Fruit fly (Drosophila melanogaster) whole organism, larva: ENCODE results near the gene Rev1.

Source experiments
- noc ChIP-seq: fragments of 200-800 bp; sonication (Bioruptor generic); optimal IDR thresholded peaks from 3 replicates; lab custom pipeline; 2019; ENCODE audit warnings: missing biosample characterization, mild to moderate bottlenecking, missing genetic modification characterization, moderate library complexity

Rev1 gene

DNA sequence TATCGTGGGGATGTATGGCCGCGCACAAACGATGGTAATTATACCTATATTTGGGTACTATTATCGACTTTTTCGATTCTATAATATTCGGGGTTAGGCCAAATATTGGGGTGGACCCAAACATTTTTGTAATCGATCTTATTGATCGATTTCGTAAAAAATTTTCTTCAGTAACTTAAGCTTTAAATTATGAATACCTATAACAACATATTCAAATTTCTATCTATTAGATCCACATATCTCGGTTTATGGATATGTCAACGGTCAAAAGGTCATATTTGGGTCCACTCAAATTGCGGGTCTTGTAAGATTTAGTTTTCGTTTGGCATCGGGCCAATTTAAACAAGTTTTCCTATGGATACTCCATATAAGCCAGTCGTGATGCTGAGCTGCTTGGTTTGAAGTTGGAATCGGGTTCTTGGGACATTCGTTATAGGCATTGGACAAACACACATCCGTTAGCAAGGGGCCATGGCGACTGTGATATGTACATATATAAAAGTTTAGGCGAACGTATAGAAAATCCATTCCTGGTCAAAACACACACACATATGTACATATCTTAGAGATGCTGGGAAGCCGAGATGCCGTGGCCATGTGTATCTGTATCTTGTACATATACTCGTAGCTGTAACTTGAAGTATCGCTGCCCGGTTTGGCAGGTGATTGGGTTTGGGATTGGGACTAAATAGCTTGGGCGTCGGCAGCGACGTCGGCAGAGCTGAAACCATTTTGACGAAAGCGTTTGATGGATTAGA is 46.2 kb downstream of the Rev1 start:
- TF ChIP-seq noc (tag; lab: Kevin White, UChicago) = peak; percentile 43

DNA sequence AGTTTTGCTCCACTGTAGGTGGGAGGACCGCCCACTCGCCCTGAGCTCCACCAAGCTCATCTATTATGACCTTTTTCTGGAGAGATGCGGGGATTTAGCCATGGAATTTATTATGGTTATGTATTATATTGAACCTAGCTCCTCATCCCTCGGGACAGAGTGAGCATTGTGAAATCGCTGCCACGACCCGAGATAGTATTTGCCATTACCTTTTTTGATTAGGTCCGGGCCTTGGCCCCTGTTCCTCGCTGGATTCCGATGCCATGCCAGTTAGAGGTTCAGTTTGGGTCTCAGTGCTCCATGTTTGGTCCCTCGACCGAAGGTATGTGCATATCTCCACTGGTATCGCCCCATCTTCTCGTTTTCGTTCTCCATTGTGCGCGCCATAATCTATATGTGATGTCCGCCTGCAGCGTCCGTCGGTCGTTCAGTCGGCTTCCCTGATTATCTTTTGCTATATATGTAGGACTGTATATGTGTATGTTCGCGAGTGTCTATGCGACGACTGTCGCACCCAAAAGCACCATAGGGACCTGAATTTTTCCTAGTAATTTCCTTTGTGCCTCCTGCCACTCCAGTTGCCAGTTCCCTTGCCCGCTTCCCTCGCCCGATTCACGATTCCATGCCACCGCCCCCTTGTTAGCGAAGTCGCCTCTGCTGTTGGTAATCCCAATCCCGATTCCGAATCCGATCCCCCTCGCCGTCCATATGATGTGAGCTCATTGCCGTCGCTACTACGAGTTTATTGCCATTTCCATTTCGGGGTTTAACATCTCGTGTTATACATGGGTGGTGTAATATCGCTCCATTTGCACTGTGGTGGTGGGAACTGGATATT is 47.9 kb downstream of the Rev1 start:
- no peak for TF ChIP-seq noc (tag; lab: Kevin White, UChicago)

DNA sequence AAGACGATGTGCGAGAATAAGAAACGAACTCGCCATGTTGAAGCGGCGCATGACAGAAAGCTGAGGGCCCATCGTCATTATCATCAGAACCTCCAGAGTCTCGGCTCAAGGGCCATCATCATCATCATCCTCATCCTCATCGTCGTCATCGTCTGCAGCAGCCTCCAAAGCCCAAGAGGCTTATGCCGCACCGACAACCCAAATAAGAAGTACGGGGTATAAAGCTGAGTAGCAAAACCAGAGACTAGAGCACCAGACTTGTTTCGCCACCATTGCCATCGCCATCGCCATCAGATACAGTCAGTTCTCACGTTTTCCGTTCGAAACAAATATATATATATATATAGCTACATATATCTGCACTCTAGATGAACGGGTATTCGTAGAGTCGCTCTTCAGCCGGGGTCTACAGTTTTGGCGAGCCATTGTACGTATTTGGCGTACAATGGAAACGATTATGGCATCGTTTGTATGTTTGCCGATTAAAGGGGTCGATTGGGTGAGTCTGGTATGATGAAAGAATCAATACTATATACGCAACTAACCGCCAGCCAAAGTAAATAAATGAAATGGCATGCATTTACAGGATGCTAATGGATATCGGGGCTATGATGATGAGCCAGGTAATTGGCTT is 49.1 kb downstream of the Rev1 start:
- TF ChIP-seq noc (tag; lab: Kevin White, UChicago) = no peak

DNA sequence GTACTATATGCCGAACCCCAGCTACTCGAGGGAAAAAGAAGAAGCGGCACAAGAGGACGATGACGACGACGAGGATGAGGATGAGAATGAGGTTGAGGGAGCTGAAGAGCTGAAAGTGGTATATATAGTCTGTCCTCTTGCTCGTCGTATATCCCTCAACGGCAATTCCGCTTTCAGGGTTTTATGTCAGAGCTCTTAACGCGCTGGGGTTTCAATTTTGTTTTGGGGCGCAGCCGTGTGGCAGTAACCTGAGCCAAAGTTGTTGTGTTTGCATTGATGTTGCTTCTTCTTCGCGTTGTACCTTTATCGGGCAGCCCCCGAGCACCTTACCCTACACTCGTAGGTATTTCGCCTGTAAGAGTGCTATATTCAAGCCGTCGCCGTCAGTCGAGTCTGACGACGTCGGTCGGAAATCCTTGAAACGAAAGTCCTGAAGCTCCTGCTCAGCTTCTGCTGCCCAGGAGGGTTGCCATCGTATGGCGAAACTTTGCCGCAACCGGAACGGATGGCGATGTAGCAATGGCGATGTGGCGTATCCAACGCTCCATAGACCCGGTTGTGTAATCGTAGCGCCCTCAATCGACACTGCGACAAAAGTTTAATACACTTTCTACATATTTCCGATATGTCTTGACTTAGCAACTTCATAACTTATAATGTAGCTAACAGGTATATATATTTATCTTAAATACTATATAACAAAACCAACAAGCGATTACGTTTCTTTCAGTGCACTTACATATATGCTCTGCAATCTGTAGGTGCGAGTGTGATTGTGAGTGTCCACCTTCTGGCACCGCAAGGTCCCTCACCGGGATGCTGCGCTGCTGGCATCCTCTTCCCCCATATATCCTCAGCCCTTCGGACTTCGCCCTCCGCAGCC is 50.7 kb downstream of the Rev1 start:
- no peak for TF ChIP-seq noc (tag; lab: Kevin White, UChicago)
